Worm (Caenorhabditis elegans) whole organism, young adult: Measurements from ENCODE around the gene npr-18.

ENCODE experiments used
- B0019.2 ChIP-seq: fragments of 200-800 bp; sonication (Bioruptor generic); conservative IDR thresholded peaks from 2 replicates; pipeline ENCODE4 v1.3.6; 2022; ENCODE audit warnings: missing genetic modification reagents, missing genetic modification characterization, missing compliant biosample characterization
- B0035.1 ChIP-seq: sonication (generic microtip); optimal IDR thresholded peaks from 2 replicates; lab custom pipeline; 2016; ENCODE audit warnings: missing genetic modification characterization, mild to moderate bottlenecking, missing compliant biosample characterization, missing genotype, missing genetic modification reagents
- C17E4.6 ChIP-seq: fragments of 200-800 bp; sonication (Bioruptor generic); IDR thresholded peaks from 2 replicates; pipeline ENCODE4 v1.3.6; 2022; ENCODE audit warnings: missing genetic modification reagents, missing genetic modification characterization, missing compliant biosample characterization
- F22D6.2 ChIP-seq: sonication (generic microtip); optimal IDR thresholded peaks from 2 replicates; lab custom pipeline; 2016; ENCODE audit warnings: mild to moderate bottlenecking, missing genetic modification characterization, missing compliant biosample characterization
- F55B11.4 ChIP-seq: sonication (generic microtip); optimal IDR thresholded peaks from 2 replicates; lab custom pipeline; 2016; ENCODE audit warnings: missing compliant biosample characterization, missing genetic modification characterization, borderline replicate concordance; ENCODE audit not compliant: insufficient read depth
- aptf-2 ChIP-seq: fragments of 200-800 bp; sonication (Bioruptor generic); conservative IDR thresholded peaks from 2 replicates; pipeline ENCODE4 v1.3.6; 2022; ENCODE audit warnings: missing genetic modification reagents, missing genetic modification characterization, missing compliant biosample characterization
- attf-5 ChIP-seq: fragments of 200-800 bp; sonication (Bioruptor generic); optimal IDR thresholded peaks from 2 replicates; lab custom pipeline; 2018; ENCODE audit warnings: mild to moderate bottlenecking, missing genetic modification characterization, missing compliant biosample characterization
- bed-1 ChIP-seq: fragments of 200-800 bp; sonication (Bioruptor generic); IDR thresholded peaks from 2 replicates; pipeline ENCODE4 v1.3.6; 2022; ENCODE audit warnings: missing genetic modification reagents, missing genetic modification characterization, missing compliant biosample characterization
- ccch-3 ChIP-seq: fragments of 200-800 bp; sonication (Bioruptor generic); optimal IDR thresholded peaks from 2 replicates; lab custom pipeline; 2018; ENCODE audit warnings: mild to moderate bottlenecking, missing genetic modification characterization, missing compliant biosample characterization
- cebp-1 ChIP-seq, 2 experiments: fragments of 200-800 bp in 1 of 2; sonication (Bioruptor generic) in 1 of 2; sonication (generic microtip) in 1 of 2; IDR thresholded peaks in 1 of 2; optimal IDR thresholded peaks in 1 of 2; 2 replicates each; pipeline versions ENCODE4 v1.3.6 to Lab custom; 2017 to 2022; ENCODE audit warnings: missing compliant biosample characterization in 2 of 2, missing genetic modification characterization in 2 of 2, mild to moderate bottlenecking in 1 of 2, missing genetic modification reagents in 1 of 2, moderate library complexity in 1 of 2
- cebp-2 ChIP-seq: fragments of 200-800 bp; sonication (Bioruptor generic); IDR thresholded peaks from 2 replicates; pipeline ENCODE4 v1.3.6; 2022; ENCODE audit warnings: missing genetic modification characterization, missing compliant biosample characterization
- ceh-91 ChIP-seq: fragments of 200-800 bp; sonication (Bioruptor generic); IDR thresholded peaks from 2 replicates; pipeline ENCODE4 v1.3.6; 2022; ENCODE audit warnings: missing genetic modification reagents, missing genetic modification characterization, missing compliant biosample characterization
- dox-1 ChIP-seq: fragments of 200-800 bp; sonication (Bioruptor generic); IDR thresholded peaks from 2 replicates; pipeline ENCODE4 v1.3.6; 2022; ENCODE audit warnings: missing genetic modification reagents, missing genetic modification characterization, missing compliant biosample characterization
- dpl-1 ChIP-seq: fragments of 150-350 bp; optimal IDR thresholded peaks from 2 replicates; lab custom pipeline; 2014; ENCODE audit warnings: missing biosample characterization, missing genetic modification reagents, missing genetic modification characterization
- ekl-4 ChIP-seq: fragments of 200-800 bp; sonication (Bioruptor generic); IDR thresholded peaks from 2 replicates; pipeline ENCODE4 v1.3.6; 2022; ENCODE audit warnings: missing genetic modification reagents, missing genetic modification characterization, missing compliant biosample characterization
- fkh-3 ChIP-seq: sonication (generic microtip); optimal IDR thresholded peaks from 2 replicates; lab custom pipeline; 2016; ENCODE audit warnings: mild to moderate bottlenecking, missing genetic modification characterization, missing compliant biosample characterization
- hmg-20 ChIP-seq: fragments of 200-800 bp; sonication (Bioruptor generic); IDR thresholded peaks from 2 replicates; pipeline ENCODE4 v1.3.6; 2022; ENCODE audit warnings: missing genetic modification reagents, missing genetic modification characterization, missing compliant biosample characterization
- hsf-1 ChIP-seq: fragments of 200-800 bp; sonication (Bioruptor generic); IDR thresholded peaks from 2 replicates; pipeline ENCODE4 v1.3.6; 2022; ENCODE audit warnings: missing genetic modification reagents, missing genetic modification characterization, missing compliant biosample characterization
- lin-26 ChIP-seq: fragments of 200-800 bp; sonication (Bioruptor generic); IDR thresholded peaks from 2 replicates; pipeline ENCODE4 v1.3.6; 2022; ENCODE audit warnings: missing genetic modification reagents, missing genetic modification characterization, missing compliant biosample characterization
- lin-40 ChIP-seq: sonication (generic microtip); optimal IDR thresholded peaks from 2 replicates; lab custom pipeline; 2016; ENCODE audit warnings: missing genetic modification characterization, mild to moderate bottlenecking, missing compliant biosample characterization, missing genotype, missing genetic modification reagents
- lin-54 ChIP-seq: fragments of 200-800 bp; sonication (Bioruptor generic); optimal IDR thresholded peaks from 2 replicates; lab custom pipeline; 2018; ENCODE audit warnings: mild to moderate bottlenecking, missing genetic modification characterization, missing compliant biosample characterization
- lir-1 ChIP-seq: fragments of 200-800 bp; sonication (Bioruptor generic); conservative IDR thresholded peaks from 2 replicates; pipeline ENCODE4 v1.3.6; 2022; ENCODE audit warnings: missing genetic modification reagents, missing genetic modification characterization, missing compliant biosample characterization
- lsy-27 ChIP-seq: sonication (generic microtip); optimal IDR thresholded peaks from 2 replicates; lab custom pipeline; 2017; ENCODE audit warnings: missing genetic modification characterization, mild to moderate bottlenecking, missing compliant biosample characterization, antibody characterized with exemption, missing genotype, borderline replicate concordance; ENCODE audit not compliant: insufficient read depth
- madf-10 ChIP-seq: sonication (generic microtip); optimal IDR thresholded peaks from 2 replicates; lab custom pipeline; 2016; ENCODE audit warnings: mild to moderate bottlenecking, missing genetic modification characterization, missing compliant biosample characterization
- mcd-1 ChIP-seq: fragments of 200-800 bp; sonication (Bioruptor generic); IDR thresholded peaks from 2 replicates; pipeline ENCODE4 v1.3.6; 2022; ENCODE audit warnings: missing genetic modification reagents, missing genetic modification characterization, missing compliant biosample characterization
- mel-28 ChIP-seq: sonication (generic microtip); optimal IDR thresholded peaks from 2 replicates; lab custom pipeline; 2016; ENCODE audit warnings: borderline replicate concordance, mild to moderate bottlenecking, missing genetic modification characterization, missing compliant biosample characterization
- mes-4 ChIP-seq: sonication (generic microtip); optimal IDR thresholded peaks from 2 replicates; lab custom pipeline; 2016; ENCODE audit warnings: missing genotype, missing genetic modification characterization, missing compliant biosample characterization
- mxl-1 ChIP-seq: sonication (generic microtip); optimal IDR thresholded peaks from 2 replicates; lab custom pipeline; 2016; ENCODE audit warnings: missing genetic modification characterization, missing compliant biosample characterization
- nfya-1 ChIP-seq: sonication (generic microtip); optimal IDR thresholded peaks from 2 replicates; lab custom pipeline; 2017; ENCODE audit warnings: antibody characterized with exemption, missing compliant biosample characterization, missing genetic modification characterization, borderline replicate concordance; ENCODE audit not compliant: insufficient read depth
- nfya-2 ChIP-seq: fragments of 200-800 bp; sonication (Bioruptor generic); IDR thresholded peaks from 2 replicates; pipeline ENCODE4 v1.3.6; 2022; ENCODE audit warnings: missing genetic modification reagents, missing genetic modification characterization, missing compliant biosample characterization
- nhr-27 ChIP-seq: fragments of 200-800 bp; sonication (Bioruptor generic); optimal IDR thresholded peaks from 2 replicates; lab custom pipeline; 2018; ENCODE audit warnings: mild to moderate bottlenecking, missing genetic modification characterization, moderate library complexity, missing compliant biosample characterization
- nhr-80 ChIP-seq: sonication (generic microtip); optimal IDR thresholded peaks from 2 replicates; lab custom pipeline; 2016; ENCODE audit warnings: missing genetic modification characterization, missing compliant biosample characterization
- pha-4 ChIP-seq: fragments of 150-350 bp; sonication (generic microtip); optimal IDR thresholded peaks from 2 replicates; lab custom pipeline; 2014; ENCODE audit warnings: missing biosample characterization, missing genetic modification reagents, missing genetic modification characterization
- repo-1 ChIP-seq: sonication (generic microtip); optimal IDR thresholded peaks from 2 replicates; lab custom pipeline; 2017; ENCODE audit warnings: mild to moderate bottlenecking, missing genetic modification characterization, missing compliant biosample characterization
- rpc-1 ChIP-seq, 2 experiments: fragments of 150-350 bp in 1 of 2; sonication (generic microtip) in 1 of 2; optimal IDR thresholded peaks; 2 replicates each; lab custom pipeline; 2014 to 2018; ENCODE audit warnings: missing biosample characterization in 1 of 2, missing genetic modification characterization in 1 of 2, missing genetic modification reagents in 1 of 2, missing genotype in 1 of 2
- snpc-3.4 ChIP-seq: sonication (generic microtip); optimal IDR thresholded peaks from 2 replicates; lab custom pipeline; 2017; ENCODE audit warnings: missing genetic modification characterization, mild to moderate bottlenecking, missing compliant biosample characterization, antibody characterized with exemption, moderate library complexity, missing genotype, missing genetic modification reagents
- somi-1 ChIP-seq: fragments of 200-800 bp; sonication (Bioruptor generic); optimal IDR thresholded peaks from 2 replicates; lab custom pipeline; 2018; ENCODE audit warnings: mild to moderate bottlenecking, missing genetic modification characterization, missing compliant biosample characterization
- tlf-1 ChIP-seq: fragments of 200-800 bp; sonication (Bioruptor generic); optimal IDR thresholded peaks from 2 replicates; lab custom pipeline; 2018; ENCODE audit warnings: mild to moderate bottlenecking, missing genetic modification characterization, missing compliant biosample characterization
- unc-62 ChIP-seq: fragments of 150-350 bp; optimal IDR thresholded peaks from 2 replicates; lab custom pipeline; 2014; ENCODE audit warnings: missing biosample characterization, missing genetic modification reagents, missing genetic modification characterization
- ztf-3 ChIP-seq: fragments of 200-800 bp; sonication (Bioruptor generic); optimal IDR thresholded peaks from 2 replicates; lab custom pipeline; 2018; ENCODE audit warnings: mild to moderate bottlenecking, missing genetic modification characterization, missing compliant biosample characterization

The npr-18 gene

ce11 chrX:9677927-9678326, 12.6 kb upstream of the npr-18 start:
- TF ChIP-seq ceh-91 (GFP tag; lab: Robert Waterston, UW) (no peak), dox-1 (GFP tag; lab: Robert Waterston, UW) (no peak), lin-54 (GFP tag; lab: Kevin White, UChicago) (no peak), nfya-2 (GFP tag; lab: Robert Waterston, UW) (no peak), B0019.2 (no peak), F22D6.2 (tag; lab: Kevin White, UChicago) (no peak), bed-1 (GFP tag; lab: Robert Waterston, UW) (no peak), somi-1 (GFP tag; lab: Kevin White, UChicago) (no peak), snpc-3.4 (tag; lab: Kevin White, UChicago) (no peak), tlf-1 (GFP tag; lab: Kevin White, UChicago) (no peak), mcd-1 (GFP tag; lab: Robert Waterston, UW) (no peak), dpl-1 (no peak), cebp-1 (GFP tag; IDR thresholded peaks at IDR 0.05; lab: Robert Waterston, UW) (no peak), cebp-1 (tag; optimal IDR thresholded peaks at IDR 0.05; lab: Kevin White, UChicago) (no peak), mel-28 (tag; lab: Kevin White, UChicago) (no peak)

- TF ChIP-seq lin-26 (GFP tag; lab: Robert Waterston, UW) = no peak
- no peak for TF ChIP-seq repo-1 (tag; lab: Kevin White, UChicago)
- TF ChIP-seq unc-62 = no peak
- no peak for TF ChIP-seq lsy-27 (tag; lab: Kevin White, UChicago)
These were observed 11.1 kb upstream of the npr-18 start for ce11 chrX:9679427-9679826.

- TF ChIP-seq lir-1 (no peak), nhr-80 (tag; lab: Kevin White, UChicago) (peak; percentile 86), unc-62 (no peak)
These were observed 10.3 kb upstream of the npr-18 start, which contains the start of gene ifp-1 for ce11 chrX:9680119-9680682. ifp-1 (minus strand) TSS chrX:9680169.

ce11 chrX:9687264-9687663, 3.3 kb upstream of the npr-18 start:
- no peak for TF ChIP-seq attf-5 (GFP tag; lab: Kevin White, UChicago)
- TF ChIP-seq bed-1 (GFP tag; lab: Robert Waterston, UW) = no peak
- TF ChIP-seq rpc-1 (optimal IDR thresholded peaks at IDR 0.05; lab: Kevin White, UChicago) = no peak
- no peak for TF ChIP-seq rpc-1 (tag; optimal IDR thresholded peaks at IDR 0.05; lab: Kevin White, UChicago)
- no peak for TF ChIP-seq cebp-2 (GFP tag; lab: Robert Waterston, UW)
- no peak for TF ChIP-seq mxl-1 (tag; lab: Kevin White, UChicago)
- TF ChIP-seq ccch-3 = no peak
- TF ChIP-seq dox-1 (GFP tag; lab: Robert Waterston, UW) = no peak
- TF ChIP-seq hsf-1 (GFP tag; lab: Robert Waterston, UW) = no peak
- TF ChIP-seq fkh-3 (tag; lab: Kevin White, UChicago) = no peak
- TF ChIP-seq lin-40 (tag; lab: Kevin White, UChicago) = no peak
- no peak for TF ChIP-seq cebp-1 (GFP tag; IDR thresholded peaks at IDR 0.05; lab: Robert Waterston, UW)
- TF ChIP-seq cebp-1 (tag; optimal IDR thresholded peaks at IDR 0.05; lab: Kevin White, UChicago) = no peak
- no peak for TF ChIP-seq ekl-4 (GFP tag; lab: Robert Waterston, UW)

- TF ChIP-seq pha-4 (no peak), aptf-2 (GFP tag; lab: Robert Waterston, UW) (no peak), nfya-2 (GFP tag; lab: Robert Waterston, UW) (no peak), ztf-3 (no peak), fkh-3 (tag; lab: Kevin White, UChicago) (no peak), ceh-91 (GFP tag; lab: Robert Waterston, UW) (no peak), madf-10 (tag; lab: Kevin White, UChicago) (no peak), C17E4.6 (GFP tag; lab: Robert Waterston, UW) (no peak), nfya-1 (tag; lab: Kevin White, UChicago) (no peak), nhr-80 (tag; lab: Kevin White, UChicago) (no peak), mes-4 (tag; lab: Kevin White, UChicago) (no peak), hmg-20 (GFP tag; lab: Robert Waterston, UW) (no peak), B0035.1 (no peak), F55B11.4 (tag; lab: Kevin White, UChicago) (no peak), nhr-27 (no peak)
These were observed 7.1 kb downstream of the npr-18 start for ce11 chrX:9697655-9698054.
